Fruit fly (Drosophila melanogaster) whole organism, embryonic: ENCODE results near the gene CG13031.
A peak's percentile ranks its signal among the peaks of the same experiment; 100 is the strongest.

Experiments used
- Adf1 ChIP-seq: fragments of 200-800 bp; sonication (Bioruptor generic); IDR thresholded peaks from 2 replicates; pipeline ENCODE4 v1.3.6; 2022; ENCODE audit warnings: missing biosample characterization, missing genetic modification characterization
- Bdp1 ChIP-seq: fragments of 200-800 bp; sonication (Bioruptor generic); optimal IDR thresholded peaks from 3 replicates; lab custom pipeline; 2016; ENCODE audit warnings: missing biosample characterization, missing genetic modification characterization
- CG1024 ChIP-seq: fragments of 200-800 bp; sonication (Bioruptor generic); IDR thresholded peaks from 2 replicates; pipeline ENCODE4 v1.3.6; 2022; ENCODE audit warnings: missing biosample characterization, missing genetic modification characterization
- CG10267 ChIP-seq: fragments of 200-800 bp; sonication (Bioruptor generic); optimal IDR thresholded peaks from 2 replicates; lab custom pipeline; 2018; ENCODE audit warnings: missing biosample characterization, mild to moderate bottlenecking, missing genetic modification characterization, moderate library complexity
- CG10366 ChIP-seq: fragments of 200-800 bp; sonication (Bioruptor generic); IDR thresholded peaks from 2 replicates; pipeline ENCODE4 v1.3.6; 2022; ENCODE audit warnings: missing biosample characterization, missing genetic modification characterization
- CG10979 ChIP-seq: fragments of 200-800 bp; sonication (Bioruptor generic); optimal IDR thresholded peaks from 2 replicates; lab custom pipeline; 2018; ENCODE audit warnings: missing biosample characterization, mild to moderate bottlenecking, missing genetic modification characterization, moderate library complexity
- CG11093 ChIP-seq: fragments of 200-800 bp; sonication (Bioruptor generic); IDR thresholded peaks from 3 replicates; pipeline ENCODE4 v1.3.6; 2022; ENCODE audit warnings: missing biosample characterization, missing genetic modification characterization
- CG11247 ChIP-seq: fragments of 200-800 bp; sonication (Bioruptor generic); IDR thresholded peaks from 2 replicates; pipeline ENCODE4 v1.3.6; 2022; ENCODE audit warnings: missing biosample characterization, missing genetic modification characterization
- CG11560 ChIP-seq: fragments of 200-800 bp; sonication (Bioruptor generic); IDR thresholded peaks from 3 replicates; pipeline ENCODE4 v1.3.6; 2022; ENCODE audit warnings: missing biosample characterization, missing genetic modification characterization
- CG11695 ChIP-seq: fragments of 200-800 bp; sonication (Bioruptor generic); IDR thresholded peaks from 3 replicates; pipeline ENCODE4 v1.3.6; 2022; ENCODE audit warnings: missing biosample characterization, missing genetic modification characterization
- CG14050 ChIP-seq: fragments of 200-800 bp; sonication (Bioruptor generic); IDR thresholded peaks from 3 replicates; pipeline ENCODE4 v1.3.6; 2022; ENCODE audit warnings: missing biosample characterization, missing genetic modification characterization
- CG14965 ChIP-seq: fragments of 200-800 bp; sonication (Bioruptor generic); optimal IDR thresholded peaks from 2 replicates; lab custom pipeline; 2016; ENCODE audit warnings: missing biosample characterization, missing genetic modification characterization, borderline replicate concordance
- CG16779 ChIP-seq: fragments of 200-800 bp; sonication (Bioruptor generic); IDR thresholded peaks from 2 replicates; pipeline ENCODE4 v1.3.6; 2022; ENCODE audit warnings: missing biosample characterization, missing genetic modification characterization
- CG17328 ChIP-seq: fragments of 200-800 bp; sonication (Bioruptor generic); IDR thresholded peaks from 2 replicates; pipeline ENCODE4 v1.3.6; 2022; ENCODE audit warnings: missing biosample characterization, missing genetic modification characterization
- CG17361 ChIP-seq: fragments of 200-800 bp; sonication (Bioruptor generic); IDR thresholded peaks from 3 replicates; pipeline ENCODE4 v1.3.6; 2022; ENCODE audit warnings: missing biosample characterization, missing genetic modification characterization
- CG17385 ChIP-seq: fragments of 200-800 bp; sonication (Bioruptor generic); optimal IDR thresholded peaks from 3 replicates; lab custom pipeline; 2018; ENCODE audit warnings: missing biosample characterization, mild to moderate bottlenecking, missing genetic modification characterization
- CG18476 ChIP-seq: fragments of 200-800 bp; sonication (Bioruptor generic); optimal IDR thresholded peaks from 2 replicates; lab custom pipeline; 2016; ENCODE audit warnings: missing biosample characterization, mild to moderate bottlenecking, missing genetic modification characterization
- CG18599 ChIP-seq: fragments of 200-800 bp; sonication (Bioruptor generic); optimal IDR thresholded peaks from 3 replicates; lab custom pipeline; 2017; ENCODE audit warnings: missing biosample characterization, missing genetic modification characterization, mild to moderate bottlenecking, moderate library complexity, missing genetic modification reagents
- CG31388 ChIP-seq: fragments of 200-800 bp; sonication (Bioruptor generic); optimal IDR thresholded peaks from 2 replicates; lab custom pipeline; 2016; ENCODE audit warnings: missing biosample characterization, missing genetic modification characterization
- CG42726 ChIP-seq: fragments of 200-800 bp; sonication (Bioruptor generic); IDR thresholded peaks from 2 replicates; pipeline ENCODE4 v1.3.6; 2022; ENCODE audit warnings: missing biosample characterization, missing genetic modification characterization; ENCODE audit not compliant: partially characterized antibody
- CG5953 ChIP-seq: fragments of 200-800 bp; sonication (Bioruptor generic); IDR thresholded peaks from 2 replicates; pipeline ENCODE4 v1.3.6; 2022; ENCODE audit warnings: missing biosample characterization, missing genetic modification characterization
- CG6272 ChIP-seq: fragments of 200-800 bp; sonication (Bioruptor generic); IDR thresholded peaks from 2 replicates; pipeline ENCODE4 v1.3.6; 2022; ENCODE audit warnings: missing biosample characterization, missing genetic modification characterization
- CG6765 ChIP-seq: fragments of 200-800 bp; sonication (Bioruptor generic); optimal IDR thresholded peaks from 3 replicates; lab custom pipeline; 2017; ENCODE audit warnings: missing biosample characterization, mild to moderate bottlenecking, missing genetic modification characterization
- CG6854 ChIP-seq: fragments of 200-800 bp; sonication (Bioruptor generic); optimal IDR thresholded peaks from 3 replicates; lab custom pipeline; 2017; ENCODE audit warnings: missing biosample characterization, mild to moderate bottlenecking, missing genetic modification characterization
- CG7928 ChIP-seq: fragments of 200-800 bp; sonication (Bioruptor generic); optimal IDR thresholded peaks from 2 replicates; lab custom pipeline; 2017; ENCODE audit warnings: missing biosample characterization, mild to moderate bottlenecking, missing genetic modification characterization
- CG8765 ChIP-seq: fragments of 200-800 bp; sonication (Bioruptor generic); IDR thresholded peaks from 2 replicates; pipeline ENCODE4 v1.3.6; 2022; ENCODE audit warnings: missing biosample characterization, missing genetic modification characterization
- CG9876 ChIP-seq: fragments of 200-800 bp; sonication (Bioruptor generic); optimal IDR thresholded peaks from 2 replicates; lab custom pipeline; 2016; ENCODE audit warnings: missing biosample characterization, missing genetic modification characterization
- Deaf1 ChIP-seq: fragments of 200-800 bp; optimal IDR thresholded peaks from 3 replicates; lab custom pipeline; 2019; ENCODE audit warnings: missing biosample characterization, mild to moderate bottlenecking, missing genetic modification characterization, moderate library complexity
- Dref ChIP-seq: fragments of 200-800 bp; sonication (Bioruptor generic); IDR thresholded peaks from 2 replicates; pipeline ENCODE4 v1.3.6; 2022; ENCODE audit warnings: missing biosample characterization, missing genetic modification characterization
- Hand ChIP-seq: fragments of 200-800 bp; sonication (Bioruptor generic); optimal IDR thresholded peaks from 2 replicates; lab custom pipeline; 2017; ENCODE audit warnings: mild to moderate bottlenecking, missing biosample characterization, missing genetic modification reagents, missing genetic modification characterization
- Hmr ChIP-seq: fragments of 200-800 bp; sonication (Bioruptor generic); optimal IDR thresholded peaks from 3 replicates; lab custom pipeline; 2017; ENCODE audit warnings: mild to moderate bottlenecking, missing biosample characterization, missing genetic modification reagents, missing genetic modification characterization
- Hr3 ChIP-seq: fragments of 200-800 bp; sonication (Bioruptor generic); optimal IDR thresholded peaks from 3 replicates; lab custom pipeline; 2016; ENCODE audit warnings: missing biosample characterization, missing genetic modification characterization
- Optix ChIP-seq: fragments of 200-800 bp; sonication (Bioruptor generic); IDR thresholded peaks from 3 replicates; pipeline ENCODE4 v1.3.6; 2022; ENCODE audit warnings: missing biosample characterization, missing genetic modification characterization
- Ravus ChIP-seq: fragments of 200-800 bp; sonication (Bioruptor generic); IDR thresholded peaks from 2 replicates; pipeline ENCODE4 v1.3.6; 2022; ENCODE audit warnings: missing biosample characterization, missing genetic modification characterization
- Rx ChIP-seq: fragments of 200-800 bp; sonication (Bioruptor generic); IDR thresholded peaks from 2 replicates; pipeline ENCODE4 v1.3.6; 2022; ENCODE audit warnings: missing biosample characterization, missing genetic modification characterization
- YL-1 ChIP-seq: fragments of 200-800 bp; sonication (Bioruptor generic); optimal IDR thresholded peaks from 3 replicates; lab custom pipeline; 2017; ENCODE audit warnings: missing biosample characterization, mild to moderate bottlenecking, missing genetic modification characterization
- ash1 ChIP-seq: fragments of 200-800 bp; sonication (Bioruptor generic); optimal IDR thresholded peaks from 2 replicates; lab custom pipeline; 2018; ENCODE audit warnings: missing biosample characterization, mild to moderate bottlenecking, missing genetic modification characterization
- bcd ChIP-seq: fragments of 200-800 bp; sonication (Bioruptor generic); optimal IDR thresholded peaks from 2 replicates; lab custom pipeline; 2017; ENCODE audit warnings: missing biosample characterization, mild to moderate bottlenecking, missing genetic modification characterization
- disco-r ChIP-seq: fragments of 200-800 bp; sonication (Bioruptor generic); optimal IDR thresholded peaks from 2 replicates; lab custom pipeline; 2016; ENCODE audit warnings: missing biosample characterization, missing genetic modification characterization
- gce ChIP-seq: fragments of 200-800 bp; sonication (Bioruptor generic); IDR thresholded peaks from 3 replicates; pipeline ENCODE4 v1.3.6; 2022; ENCODE audit warnings: missing biosample characterization, missing genetic modification characterization
- gt ChIP-seq: fragments of 200-800 bp; sonication (Bioruptor generic); IDR thresholded peaks from 2 replicates; pipeline ENCODE4 v1.3.6; 2022; ENCODE audit warnings: missing biosample characterization, missing genetic modification characterization
- ind ChIP-seq: fragments of 200-800 bp; sonication (Bioruptor generic); optimal IDR thresholded peaks from 3 replicates; lab custom pipeline; 2016; ENCODE audit warnings: missing biosample characterization, missing genetic modification characterization
- nau ChIP-seq: fragments of 200-800 bp; sonication (Bioruptor generic); optimal IDR thresholded peaks from 3 replicates; lab custom pipeline; 2017; ENCODE audit warnings: missing biosample characterization, mild to moderate bottlenecking, missing genetic modification characterization, missing genetic modification reagents
- pan ChIP-seq, 4 experiments: fragments of >200 bp in 3 of 4; fragments of 200-800 bp in 1 of 4; sonication (Bioruptor generic) in 1 of 4; optimal IDR thresholded peaks in 3 of 4; IDR thresholded peaks in 1 of 4; 2 replicates each; pipeline versions ENCODE4 v1.3.6 to Lab custom; 2017 to 2022; ENCODE audit warnings: missing biosample characterization in 2 of 4, missing genetic modification characterization in 2 of 4, mixed read lengths in 1 of 4
- ro ChIP-seq: fragments of 200-800 bp; sonication (Bioruptor generic); IDR thresholded peaks from 2 replicates; pipeline ENCODE4 v1.3.6; 2022; ENCODE audit warnings: missing biosample characterization, missing genetic modification characterization
- run ChIP-seq: fragments of 200-800 bp; sonication (Bioruptor generic); optimal IDR thresholded peaks from 3 replicates; lab custom pipeline; 2018; ENCODE audit warnings: missing biosample characterization, mild to moderate bottlenecking, missing genetic modification characterization
- scrt ChIP-seq: fragments of 200-800 bp; sonication (Bioruptor generic); optimal IDR thresholded peaks from 2 replicates; lab custom pipeline; 2018; ENCODE audit warnings: missing biosample characterization, mild to moderate bottlenecking, missing genetic modification characterization, moderate library complexity
- so ChIP-seq: fragments of 200-800 bp; sonication (Bioruptor generic); IDR thresholded peaks from 3 replicates; pipeline ENCODE4 v1.3.6; 2022; ENCODE audit warnings: missing biosample characterization, missing genetic modification characterization
- ssp ChIP-seq: fragments of 200-800 bp; sonication (Bioruptor generic); IDR thresholded peaks from 2 replicates; pipeline ENCODE4 v1.3.6; 2022; ENCODE audit warnings: missing biosample characterization, missing genetic modification characterization
- stwl ChIP-seq: fragments of 200-800 bp; sonication (Bioruptor generic); optimal IDR thresholded peaks from 3 replicates; lab custom pipeline; 2018; ENCODE audit warnings: missing biosample characterization, mild to moderate bottlenecking, missing genetic modification characterization, moderate library complexity
- unc-4 ChIP-seq: fragments of 200-800 bp; sonication (Bioruptor generic); IDR thresholded peaks from 2 replicates; pipeline ENCODE4 v1.3.6; 2022; ENCODE audit warnings: missing biosample characterization, missing genetic modification characterization; ENCODE audit not compliant: partially characterized antibody
- wdn ChIP-seq: fragments of 200-800 bp; sonication (Bioruptor generic); IDR thresholded peaks from 2 replicates; pipeline ENCODE4 v1.3.6; 2022; ENCODE audit warnings: missing biosample characterization, missing genetic modification characterization

Gene CG13031

DNA sequence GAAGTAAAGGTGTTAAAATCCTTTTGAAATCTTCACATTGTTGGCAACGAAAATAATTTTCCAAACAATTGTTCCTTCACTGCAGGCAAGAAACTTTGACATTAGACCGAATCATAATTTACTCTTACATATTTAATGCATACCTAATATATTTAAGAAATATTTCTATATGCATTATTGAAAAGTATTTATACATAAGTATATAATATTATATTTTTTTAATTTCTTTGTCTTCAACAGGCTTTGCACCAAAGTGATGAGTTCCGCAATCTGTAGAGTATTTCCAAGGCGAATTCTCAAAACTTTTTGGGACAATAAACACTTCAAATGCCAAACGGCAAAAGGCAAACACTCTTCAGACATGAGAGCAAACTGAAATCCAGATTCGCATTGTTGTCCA lies 27.6 kb upstream of the CG13031 start (continued):
- TF ChIP-seq ssp (GFP tag; lab: Robert Waterston, UW) (peak; percentile 46), CG18476 (GFP tag; lab: Kevin White, UChicago) (no peak), wdn (GFP tag; lab: Robert Waterston, UW) (no peak), CG5953 (no peak), run (tag; lab: Kevin White, UChicago) (no peak), Adf1 (no peak), bcd (GFP tag; lab: Kevin White, UChicago) (peak; percentile 16), CG42726 (GFP tag; lab: Robert Waterston, UW) (no peak), CG10267 (tag; lab: Kevin White, UChicago) (peak; percentile 31), CG7928 (no peak), CG11695 (GFP tag; lab: Robert Waterston, UW) (peak; percentile 44; the same call in 2 of the 3 replicates), gt (GFP tag; lab: Robert Waterston, UW) (no peak), Optix (GFP tag; lab: Robert Waterston, UW) (no peak), CG10979 (peak; percentile 49), CG11093 (GFP tag; lab: Robert Waterston, UW) (no peak), gce (GFP tag; lab: Robert Waterston, UW) (no peak), stwl (tag; lab: Kevin White, UChicago) (no peak), scrt (GFP tag; lab: Kevin White, UChicago) (no peak), Bdp1 (no peak), Ravus (GFP tag; lab: Robert Waterston, UW) (no peak), Rx (GFP tag; lab: Robert Waterston, UW) (no peak), unc-4 (no peak), ind (GFP tag; lab: Kevin White, UChicago) (peak; percentile 8), so (GFP tag; lab: Robert Waterston, UW) (peak; percentile 41; the same call in 1 of the 3 replicates), CG6272 (GFP tag; lab: Robert Waterston, UW) (no peak; the same call in 1 of the 2 replicates), CG11560 (tag; lab: Robert Waterston, UW) (no peak), nau (GFP tag; lab: Kevin White, UChicago) (no peak), CG17385 (GFP tag; lab: Kevin White, UChicago) (peak; percentile 37), CG14050 (GFP tag; lab: Robert Waterston, UW) (no peak; the same call in 2 of the 3 replicates), Dref (GFP tag; lab: Robert Waterston, UW) (no peak), CG18599 (no peak), CG10366 (peak; percentile 53), ro (GFP tag; lab: Robert Waterston, UW) (no peak), CG31388 (GFP tag; lab: Kevin White, UChicago) (no peak), pan (optimal IDR thresholded peaks at IDR 0.05; lab: Kevin White, UChicago) (no peak), pan (GFP tag; optimal IDR thresholded peaks at IDR 0.05 in 1 of 2, IDR thresholded peaks at IDR 0.05 in 1 of 2) (peak in 1 of 2 experiments; percentile 64), CG1024 (GFP tag; lab: Robert Waterston, UW) (no peak), CG16779 (GFP tag; lab: Robert Waterston, UW) (no peak), CG8765 (GFP tag; lab: Robert Waterston, UW) (no peak), Hmr (GFP tag; lab: Kevin White, UChicago) (no peak), CG17361 (GFP tag; lab: Robert Waterston, UW) (peak; percentile 67; the same call in 2 of the 3 replicates), CG6765 (GFP tag; lab: Kevin White, UChicago) (no peak), CG17328 (GFP tag; lab: Robert Waterston, UW) (no peak), CG11247 (no peak), Hand (GFP tag; lab: Kevin White, UChicago) (no peak), Hr3 (GFP tag; lab: Kevin White, UChicago) (peak; percentile 17), CG9876 (GFP tag; lab: Kevin White, UChicago) (no peak), ash1 (GFP tag; lab: Kevin White, UChicago) (no peak), YL-1 (no peak), Deaf1 (tag; lab: Kevin White, UChicago) (no peak), disco-r (GFP tag; lab: Kevin White, UChicago) (no peak), CG6854 (no peak), CG14965 (no peak)
